Fruit fly (Drosophila melanogaster) whole organism, prepupa: Measurements from ENCODE around the gene Hsp70Aa.

Source experiments
- CG11762 ChIP-seq: fragments of 200-800 bp; sonication (Bioruptor generic); optimal IDR thresholded peaks from 3 replicates; lab custom pipeline; 2016; ENCODE audit warnings: missing biosample characterization, missing genetic modification characterization; ENCODE audit not compliant: insufficient read depth
- CG9139 ChIP-seq: fragments of 200-800 bp; sonication (Bioruptor generic); optimal IDR thresholded peaks from 3 replicates; lab custom pipeline; 2017; ENCODE audit warnings: missing biosample characterization, mild to moderate bottlenecking, missing genetic modification characterization
- Sox14 ChIP-seq: fragments of 200-800 bp; sonication (Bioruptor generic); optimal IDR thresholded peaks from 3 replicates; lab custom pipeline; 2016; ENCODE audit warnings: missing biosample characterization, missing genetic modification characterization
- net ChIP-seq: fragments of 200-800 bp; sonication (Bioruptor generic); optimal IDR thresholded peaks from 3 replicates; lab custom pipeline; 2016; ENCODE audit warnings: missing biosample characterization, missing genetic modification characterization
- vri ChIP-seq: fragments of 200-800 bp; sonication (Bioruptor generic); optimal IDR thresholded peaks from 3 replicates; lab custom pipeline; 2016; ENCODE audit warnings: missing biosample characterization, mild to moderate bottlenecking, missing genetic modification characterization

DNA sequence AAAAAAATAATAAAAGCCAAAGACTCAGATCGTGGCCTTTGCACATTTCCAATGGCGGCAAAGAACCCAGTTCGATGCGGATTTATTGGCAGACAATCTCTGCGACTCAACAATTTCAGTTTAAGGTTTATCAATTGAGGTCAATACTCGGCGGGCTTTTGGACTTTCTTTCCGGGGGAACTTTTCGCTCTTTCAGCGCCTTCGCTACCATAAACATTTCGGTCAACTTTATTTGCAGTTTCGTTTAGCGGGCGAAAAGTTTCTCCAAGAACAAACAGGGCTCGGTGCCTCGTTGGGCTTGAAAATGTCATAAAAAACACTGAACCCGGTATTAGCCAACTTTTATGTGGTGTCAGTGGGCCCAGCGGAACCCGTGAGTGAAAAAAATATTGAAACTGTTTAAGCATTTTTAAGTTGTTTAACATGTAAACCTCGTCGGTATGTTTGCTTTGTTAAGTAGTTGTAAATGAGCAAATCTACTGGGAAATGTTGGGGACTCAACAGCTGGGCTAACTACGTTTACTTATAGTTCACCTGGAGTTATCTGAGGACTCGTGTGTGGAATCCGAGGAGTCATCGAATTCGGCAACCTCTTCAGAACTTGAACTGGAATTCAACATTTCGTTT lies 35.3 kb upstream of the Hsp70Aa start:
- TF ChIP-seq vri (GFP tag; lab: Kevin White, UChicago) (no peak), Sox14 (GFP tag; lab: Kevin White, UChicago) (no peak), CG9139 (no peak), net (GFP tag; lab: Kevin White, UChicago) (no peak), CG11762 (GFP tag; lab: Kevin White, UChicago) (no peak)
